Worm (Caenorhabditis elegans): ENCODE measurements around the gene rabr-4.

The rabr-4 gene

ce11 chrV:16163719-16164118 is 31.0 kb upstream of the rabr-4 start, which contains the start of gene F10A3.12:
TSS of gene F10A3.12 (plus strand) at chrV:16164019.
- no peak for TF ChIP-seq dmd-4 (tag; optimal IDR thresholded peaks at IDR 0.05)
- TF ChIP-seq ztf-1 (GFP tag; conservative IDR thresholded peaks at IDR 0.05), result no peak
- TF ChIP-seq nhr-77 (tag; optimal IDR thresholded peaks at IDR 0.05), result no peak
- TF ChIP-seq nhr-25 (tag; optimal IDR thresholded peaks at IDR 0.05), result no peak
- no peak for TF ChIP-seq nhr-129 (tag; optimal IDR thresholded peaks at IDR 0.05)
- TF ChIP-seq nhr-11 (tag; optimal IDR thresholded peaks at IDR 0.05), result no peak
- no peak for TF ChIP-seq mdl-1 (tag; optimal IDR thresholded peaks at IDR 0.05)
- no peak for TF ChIP-seq lin-13 (GFP tag; optimal IDR thresholded peaks at IDR 0.05)
- TF ChIP-seq mbf-1 (tag; optimal IDR thresholded peaks at IDR 0.05), result no peak
- no peak for TF ChIP-seq zag-1 (tag; optimal IDR thresholded peaks at IDR 0.05)
- TF ChIP-seq mab-5 (tag; optimal IDR thresholded peaks at IDR 0.05), result no peak
- TF ChIP-seq unc-55 (GFP tag; optimal IDR thresholded peaks at IDR 0.05), result no peak
- TF ChIP-seq unc-62 (GFP tag; optimal IDR thresholded peaks at IDR 0.05), result no peak
- no peak for TF ChIP-seq nhr-23 (tag; optimal IDR thresholded peaks at IDR 0.05)
- no peak for TF ChIP-seq F13H6.1 (tag; optimal IDR thresholded peaks at IDR 0.05)

- TF ChIP-seq C34F6.9 (tag; optimal IDR thresholded peaks at IDR 0.05) (no peak), mbf-1 (tag; optimal IDR thresholded peaks at IDR 0.05) (no peak), ama-1 (optimal IDR thresholded peaks at IDR 0.05) (no peak), unc-39 (tag; optimal IDR thresholded peaks at IDR 0.05) (no peak), lsy-2 (tag; optimal IDR thresholded peaks at IDR 0.05) (no peak), snpc-4 (tag; optimal IDR thresholded peaks at IDR 0.05) (no peak), mab-5 (tag; optimal IDR thresholded peaks at IDR 0.05) (no peak), nhr-25 (tag; optimal IDR thresholded peaks at IDR 0.05) (no peak), nhr-12 (tag; optimal IDR thresholded peaks at IDR 0.05) (no peak), ztf-4 (tag; optimal IDR thresholded peaks at IDR 0.05) (no peak), ztf-1 (GFP tag; conservative IDR thresholded peaks at IDR 0.05) (no peak), nhr-23 (tag; optimal IDR thresholded peaks at IDR 0.05) (no peak), dmd-4 (tag; optimal IDR thresholded peaks at IDR 0.05) (no peak), lin-39 (tag; optimal IDR thresholded peaks at IDR 0.05) (no peak), skn-1 (tag; optimal IDR thresholded peaks at IDR 0.05) (no peak), ZK546.5 (tag; optimal IDR thresholded peaks at IDR 0.05) (no peak), ceh-16 (tag; optimal IDR thresholded peaks at IDR 0.05) (no peak), Y55F3AM.14 (GFP tag; optimal IDR thresholded peaks at IDR 0.05) (no peak), zag-1 (tag; optimal IDR thresholded peaks at IDR 0.05) (no peak), nhr-129 (tag; optimal IDR thresholded peaks at IDR 0.05) (no peak)
These were observed 28.8 kb upstream of the rabr-4 start, which contains the start of gene str-108 for ce11 chrV:16165936-16166335. TSS of gene str-108 (plus strand) at chrV:16166236.

- TF ChIP-seq nhr-11 (tag; optimal IDR thresholded peaks at IDR 0.05) (no peak), blmp-1 (tag; optimal IDR thresholded peaks at IDR 0.05; ENCODE audit: insufficient read depth) (no peak), nhr-77 (tag; optimal IDR thresholded peaks at IDR 0.05) (no peak), nhr-129 (tag; optimal IDR thresholded peaks at IDR 0.05) (no peak), egl-27 (tag; optimal IDR thresholded peaks at IDR 0.05) (no peak), crh-2 (tag; optimal IDR thresholded peaks at IDR 0.05) (no peak), gmeb-1 (tag; optimal IDR thresholded peaks at IDR 0.05) (no peak), ama-1 (optimal IDR thresholded peaks at IDR 0.05) (no peak), R02D3.7 (tag; optimal IDR thresholded peaks at IDR 0.05) (no peak), nhr-10 (tag; optimal IDR thresholded peaks at IDR 0.05) (no peak), peb-1 (tag; optimal IDR thresholded peaks at IDR 0.05) (no peak), unc-39 (tag; optimal IDR thresholded peaks at IDR 0.05) (no peak), ztf-11 (tag; optimal IDR thresholded peaks at IDR 0.05) (no peak)
These were observed 25.7 kb upstream of the rabr-4 start, which contains the start of gene str-111 for ce11 chrV:16169026-16169425. TSS of gene str-111 (minus strand) at chrV:16169126.

- TF ChIP-seq crh-2 (tag; optimal IDR thresholded peaks at IDR 0.05) (no peak), gmeb-1 (tag; optimal IDR thresholded peaks at IDR 0.05) (no peak), ama-1 (optimal IDR thresholded peaks at IDR 0.05) (no peak), aly-2 (tag; optimal IDR thresholded peaks at IDR 0.05) (no peak), unc-62 (GFP tag; optimal IDR thresholded peaks at IDR 0.05) (no peak), zag-1 (tag; optimal IDR thresholded peaks at IDR 0.05) (no peak), nhr-10 (tag; optimal IDR thresholded peaks at IDR 0.05) (no peak), nhr-11 (tag; optimal IDR thresholded peaks at IDR 0.05) (no peak), mdl-1 (tag; optimal IDR thresholded peaks at IDR 0.05) (no peak), ceh-16 (tag; optimal IDR thresholded peaks at IDR 0.05) (no peak), mbf-1 (tag; optimal IDR thresholded peaks at IDR 0.05) (no peak), nhr-12 (tag; optimal IDR thresholded peaks at IDR 0.05) (no peak)
These were observed 23.0 kb upstream of the rabr-4 start, which contains the start of gene K05D4.9 for ce11 chrV:16171721-16172120. TSS of gene K05D4.9 (minus strand) at chrV:16171821.

Measured in whole organism, L2 larva.